Worm (Caenorhabditis elegans) whole organism, L2 larva: ENCODE results near the gene srg-22.

ENCODE experiments used
- C34F6.9 ChIP-seq: fragments of 150-350 bp; optimal IDR thresholded peaks from 2 replicates; lab custom pipeline; 2014; ENCODE audit warnings: missing biosample characterization, missing genetic modification characterization
- F13H6.1 ChIP-seq: sonication (generic microtip); optimal IDR thresholded peaks from 2 replicates; lab custom pipeline; 2016; ENCODE audit warnings: missing genetic modification characterization, missing compliant biosample characterization
- R02D3.7 ChIP-seq: fragments of 150-350 bp; optimal IDR thresholded peaks from 2 replicates; lab custom pipeline; 2014; ENCODE audit warnings: missing biosample characterization, missing genetic modification characterization
- Y55F3AM.14 ChIP-seq: fragments of 200-800 bp; sonication (Bioruptor generic); optimal IDR thresholded peaks from 2 replicates; lab custom pipeline; 2018; ENCODE audit warnings: mild to moderate bottlenecking, missing genetic modification characterization, missing compliant biosample characterization
- ZK546.5 ChIP-seq: sonication (generic microtip); optimal IDR thresholded peaks from 2 replicates; lab custom pipeline; 2017; ENCODE audit warnings: missing biosample characterization, missing genetic modification characterization
- alr-1 ChIP-seq: fragments of 150-350 bp; optimal IDR thresholded peaks from 2 replicates; lab custom pipeline; 2014; ENCODE audit warnings: missing biosample characterization, missing genetic modification characterization
- aly-2 ChIP-seq: fragments of 150-350 bp; optimal IDR thresholded peaks from 2 replicates; lab custom pipeline; 2014; ENCODE audit warnings: missing biosample characterization, missing genetic modification characterization
- ceh-82 ChIP-seq: fragments of 150-350 bp; optimal IDR thresholded peaks from 2 replicates; lab custom pipeline; 2014; ENCODE audit warnings: missing biosample characterization, missing genetic modification characterization
- crh-2 ChIP-seq: sonication (generic microtip); optimal IDR thresholded peaks from 2 replicates; lab custom pipeline; 2017; ENCODE audit warnings: missing biosample characterization, missing genetic modification characterization
- dmd-4 ChIP-seq: sonication (generic microtip); optimal IDR thresholded peaks from 2 replicates; lab custom pipeline; 2017; ENCODE audit warnings: missing biosample characterization, missing genetic modification characterization
- elt-1 ChIP-seq: fragments of 150-350 bp; optimal IDR thresholded peaks from 2 replicates; lab custom pipeline; 2014; ENCODE audit warnings: missing biosample characterization, missing genetic modification characterization
- elt-3 ChIP-seq: sonication (generic microtip); optimal IDR thresholded peaks from 2 replicates; lab custom pipeline; 2017; ENCODE audit warnings: missing biosample characterization, missing genetic modification characterization
- fos-1 ChIP-seq: fragments of 150-350 bp; optimal IDR thresholded peaks from 2 replicates; lab custom pipeline; 2014; ENCODE audit warnings: missing biosample characterization, missing genetic modification characterization
- lin-11 ChIP-seq: fragments of 150-350 bp; sonication (generic microtip); optimal IDR thresholded peaks from 2 replicates; lab custom pipeline; 2014; ENCODE audit warnings: missing biosample characterization, missing genetic modification characterization, inconsistent platforms, mixed read lengths
- lin-13 ChIP-seq: fragments of 150-350 bp; optimal IDR thresholded peaks from 2 replicates; lab custom pipeline; 2014; ENCODE audit warnings: missing biosample characterization, missing genetic modification reagents, missing genetic modification characterization
- lin-39 ChIP-seq: fragments of 150-350 bp; optimal IDR thresholded peaks from 2 replicates; lab custom pipeline; 2014; ENCODE audit warnings: missing biosample characterization, missing genetic modification reagents, missing genetic modification characterization
- lsy-2 ChIP-seq, 2 experiments: fragments of 150-350 bp in 1 of 2; sonication (generic microtip) in 1 of 2; optimal IDR thresholded peaks; 2 replicates each; lab custom pipeline; 2014 to 2017; ENCODE audit warnings: missing biosample characterization in 2 of 2, missing genetic modification characterization in 2 of 2
- mbf-1 ChIP-seq: sonication (generic microtip); optimal IDR thresholded peaks from 2 replicates; lab custom pipeline; 2017; ENCODE audit warnings: missing biosample characterization, missing genetic modification characterization
- mdl-1 ChIP-seq, 2 experiments: fragments of 150-350 bp in 1 of 2; sonication (generic microtip) in 1 of 2; optimal IDR thresholded peaks; 2 replicates each; lab custom pipeline; 2017; ENCODE audit warnings: missing biosample characterization in 2 of 2, missing genetic modification characterization in 2 of 2
- nhr-10 ChIP-seq: sonication (generic microtip); optimal IDR thresholded peaks from 2 replicates; lab custom pipeline; 2017; ENCODE audit warnings: missing biosample characterization, missing genetic modification characterization
- nhr-12 ChIP-seq: fragments of 150-350 bp; optimal IDR thresholded peaks from 2 replicates; lab custom pipeline; 2014; ENCODE audit warnings: missing biosample characterization, missing genetic modification characterization
- nhr-129 ChIP-seq: fragments of 150-350 bp; optimal IDR thresholded peaks from 2 replicates; lab custom pipeline; 2014; ENCODE audit warnings: missing biosample characterization, missing genetic modification characterization
- nhr-21 ChIP-seq: fragments of 150-350 bp; optimal IDR thresholded peaks from 2 replicates; lab custom pipeline; 2014; ENCODE audit warnings: missing biosample characterization, missing genetic modification characterization
- nhr-23 ChIP-seq: fragments of 150-350 bp; optimal IDR thresholded peaks from 2 replicates; lab custom pipeline; 2014; ENCODE audit warnings: missing biosample characterization, missing genetic modification reagents, missing genetic modification characterization
- nhr-237 ChIP-seq: fragments of 150-350 bp; optimal IDR thresholded peaks from 2 replicates; lab custom pipeline; 2014; ENCODE audit warnings: missing biosample characterization, missing genetic modification characterization
- nhr-25 ChIP-seq: fragments of 150-350 bp; sonication (generic microtip); optimal IDR thresholded peaks from 3 replicates; lab custom pipeline; 2014; ENCODE audit warnings: missing biosample characterization, missing genetic modification characterization
- nhr-6 ChIP-seq: fragments of 150-350 bp; optimal IDR thresholded peaks from 2 replicates; lab custom pipeline; 2014; ENCODE audit warnings: missing biosample characterization, missing genetic modification characterization
- nhr-77 ChIP-seq: fragments of 150-350 bp; optimal IDR thresholded peaks from 2 replicates; lab custom pipeline; 2014; ENCODE audit warnings: missing biosample characterization, missing genetic modification characterization
- peb-1 ChIP-seq: fragments of 150-350 bp; optimal IDR thresholded peaks from 2 replicates; lab custom pipeline; 2014; ENCODE audit warnings: missing biosample characterization, missing genetic modification characterization
- sem-4 ChIP-seq: fragments of 150-350 bp; optimal IDR thresholded peaks from 2 replicates; lab custom pipeline; 2014; ENCODE audit warnings: missing biosample characterization, missing genetic modification reagents, missing genetic modification characterization
- skn-1 ChIP-seq: sonication (generic microtip); optimal IDR thresholded peaks from 2 replicates; lab custom pipeline; 2017; ENCODE audit warnings: missing biosample characterization, missing genetic modification characterization
- sma-3 ChIP-seq: sonication (generic microtip); optimal IDR thresholded peaks from 2 replicates; lab custom pipeline; 2016; ENCODE audit warnings: missing genetic modification reagents, missing genetic modification characterization, missing compliant biosample characterization
- sma-9 ChIP-seq, 2 experiments: fragments of 150-350 bp in 1 of 2; sonication (generic microtip) in 1 of 2; optimal IDR thresholded peaks; 2 replicates each; lab custom pipeline; 2014 to 2016; ENCODE audit warnings: missing genetic modification characterization in 2 of 2, mild to moderate bottlenecking in 1 of 2, missing biosample characterization in 1 of 2, missing compliant biosample characterization in 1 of 2, missing genetic modification reagents in 1 of 2, moderate library complexity in 1 of 2
- snpc-4 ChIP-seq: fragments of 150-350 bp; optimal IDR thresholded peaks from 2 replicates; lab custom pipeline; 2014; ENCODE audit warnings: missing biosample characterization, missing genetic modification characterization
- unc-55 ChIP-seq: fragments of 150-350 bp; sonication (generic microtip); optimal IDR thresholded peaks from 3 replicates; lab custom pipeline; 2014; ENCODE audit warnings: missing biosample characterization, missing genetic modification reagents, missing genetic modification characterization
- unc-62 ChIP-seq: fragments of 150-350 bp; optimal IDR thresholded peaks from 2 replicates; lab custom pipeline; 2014; ENCODE audit warnings: missing biosample characterization, missing genetic modification reagents, missing genetic modification characterization
- ztf-1 ChIP-seq: fragments of 200-800 bp; sonication (Bioruptor generic); conservative IDR thresholded peaks from 2 replicates; pipeline ENCODE4 v1.3.6; 2022; ENCODE audit warnings: missing genetic modification characterization, missing compliant biosample characterization
- ztf-11 ChIP-seq: sonication (generic microtip); optimal IDR thresholded peaks from 2 replicates; lab custom pipeline; 2017; ENCODE audit warnings: missing biosample characterization, missing genetic modification characterization
- ztf-4 ChIP-seq: fragments of 150-350 bp; optimal IDR thresholded peaks from 2 replicates; lab custom pipeline; 2014; ENCODE audit warnings: missing biosample characterization, missing genetic modification characterization

srg-22 gene

ce11 chrII:3054622-3055021 is 38.6 kb downstream of the srg-22 start:
- TF ChIP-seq nhr-25 (tag; lab: Kevin White, UChicago): no peak
- TF ChIP-seq nhr-10 (tag; lab: Kevin White, UChicago): no peak
- no peak for TF ChIP-seq nhr-12
- no peak for TF ChIP-seq crh-2
- TF ChIP-seq lin-11: no peak
- TF ChIP-seq unc-55 (GFP tag; lab: Kevin White, UChicago): peak; percentile 36
- no peak for TF ChIP-seq ztf-4
- peak; percentile 19 for TF ChIP-seq F13H6.1 (tag; lab: Kevin White, UChicago)
- no peak for TF ChIP-seq skn-1 (tag; lab: Kevin White, UChicago)

- TF ChIP-seq alr-1 (tag; lab: Kevin White, UChicago) (no peak), unc-62 (GFP tag; lab: Kevin White, UChicago) (no peak), unc-55 (GFP tag; lab: Kevin White, UChicago) (no peak), skn-1 (tag; lab: Kevin White, UChicago) (no peak), nhr-237 (tag; lab: Kevin White, UChicago) (no peak)
These were observed 39.0 kb downstream of the srg-22 start, which contains the start of gene lido-13 for ce11 chrII:3054221-3054620. Gene lido-13 (minus strand): TSS chrII:3054321.

ce11 chrII:3053689-3054088 is 39.6 kb downstream of the srg-22 start:
- TF ChIP-seq sem-4 (tag; lab: Kevin White, UChicago): no peak
- TF ChIP-seq dmd-4 (tag; lab: Kevin White, UChicago): no peak
- no peak for TF ChIP-seq ZK546.5
- no peak for TF ChIP-seq elt-1
- TF ChIP-seq lin-39: no peak
- no peak for TF ChIP-seq sma-3 (GFP tag; lab: Kevin White, UChicago)
- TF ChIP-seq nhr-23 (tag; lab: Kevin White, UChicago): no peak
- TF ChIP-seq fos-1 (tag; lab: Kevin White, UChicago): no peak
- no peak for TF ChIP-seq ceh-82 (tag; lab: Kevin White, UChicago)
- no peak for TF ChIP-seq lin-13 (GFP tag; lab: Kevin White, UChicago)
- TF ChIP-seq elt-3 (tag; lab: Kevin White, UChicago): no peak
- no peak for TF ChIP-seq sma-9 (GFP tag; optimal IDR thresholded peaks at IDR 0.05; lab: Kevin White, UChicago)
- TF ChIP-seq sma-9 (tag; optimal IDR thresholded peaks at IDR 0.05; lab: Kevin White, UChicago): no peak
- no peak for TF ChIP-seq mdl-1 (tag; optimal IDR thresholded peaks at IDR 0.05; lab: Kevin White, UChicago)
- no peak for TF ChIP-seq unc-55 (GFP tag; lab: Kevin White, UChicago)
- TF ChIP-seq alr-1 (tag; lab: Kevin White, UChicago): no peak
- TF ChIP-seq lsy-2 (tag; optimal IDR thresholded peaks at IDR 0.05; lab: Kevin White, UChicago): no peak
- no peak for TF ChIP-seq nhr-129 (tag; lab: Kevin White, UChicago)
- TF ChIP-seq R02D3.7: no peak

ce11 chrII:3052843-3053242 is 40.4 kb downstream of the srg-22 start:
- TF ChIP-seq nhr-21 (tag; lab: Kevin White, UChicago): no peak

ce11 chrII:3051332-3051731 is 41.9 kb downstream of the srg-22 start:
- TF ChIP-seq peb-1: no peak
- TF ChIP-seq nhr-129 (tag; lab: Kevin White, UChicago): no peak
- TF ChIP-seq mdl-1 (tag; optimal IDR thresholded peaks at IDR 0.05; lab: Kevin White, UChicago): no peak
- no peak for TF ChIP-seq nhr-6 (tag; lab: Kevin White, UChicago)
- no peak for TF ChIP-seq lin-11
- no peak for TF ChIP-seq sma-9 (GFP tag; optimal IDR thresholded peaks at IDR 0.05; lab: Kevin White, UChicago)
- TF ChIP-seq sma-9 (tag; optimal IDR thresholded peaks at IDR 0.05; lab: Kevin White, UChicago): no peak
- TF ChIP-seq nhr-77 (tag; lab: Kevin White, UChicago): no peak
- no peak for TF ChIP-seq skn-1 (tag; lab: Kevin White, UChicago)
- TF ChIP-seq dmd-4 (tag; lab: Kevin White, UChicago): no peak
- TF ChIP-seq Y55F3AM.14 (GFP tag; lab: Kevin White, UChicago): no peak

- TF ChIP-seq fos-1 (tag; lab: Kevin White, UChicago) (no peak), aly-2 (tag; lab: Kevin White, UChicago) (no peak), ceh-82 (tag; lab: Kevin White, UChicago) (no peak), nhr-6 (tag; lab: Kevin White, UChicago) (no peak), nhr-10 (tag; lab: Kevin White, UChicago) (no peak), C34F6.9 (tag; lab: Kevin White, UChicago) (no peak), dmd-4 (tag; lab: Kevin White, UChicago) (no peak), nhr-237 (tag; lab: Kevin White, UChicago) (no peak), sma-3 (GFP tag; lab: Kevin White, UChicago) (no peak), snpc-4 (tag; lab: Kevin White, UChicago) (no peak), R02D3.7 (no peak), ztf-11 (tag; lab: Kevin White, UChicago) (no peak), elt-1 (no peak), ztf-1 (GFP tag; lab: Robert Waterston, UW) (no peak), alr-1 (tag; lab: Kevin White, UChicago) (no peak), mbf-1 (tag; lab: Kevin White, UChicago) (no peak)
These were observed 42.5 kb downstream of the srg-22 start, which contains the start of gene sri-31 for ce11 chrII:3050703-3051102. Gene sri-31 (plus strand): TSS chrII:3051003.
